Fruit fly (Drosophila melanogaster) whole organism, pupa: ENCODE measurements around the gene CG5928.

Experiments used
- CG10348 ChIP-seq: fragments of 200-800 bp; sonication (Bioruptor generic); IDR thresholded peaks from 2 replicates; pipeline ENCODE4 v1.3.6; 2022; ENCODE audit warnings: missing biosample characterization, missing genetic modification characterization
- CG12605 ChIP-seq: fragments of 200-800 bp; sonication (Bioruptor generic); IDR thresholded peaks from 2 replicates; pipeline ENCODE4 v1.3.6; 2022; ENCODE audit warnings: missing biosample characterization, missing genetic modification characterization
- CG13204 ChIP-seq: fragments of 200-800 bp; sonication (Bioruptor generic); optimal IDR thresholded peaks from 2 replicates; lab custom pipeline; 2018; ENCODE audit warnings: missing biosample characterization, mild to moderate bottlenecking, missing genetic modification characterization, moderate library complexity
- CG14655 ChIP-seq: fragments of 200-800 bp; sonication (Bioruptor generic); optimal IDR thresholded peaks from 3 replicates; lab custom pipeline; 2017; ENCODE audit warnings: mild to moderate bottlenecking, missing biosample characterization, missing genetic modification reagents, missing genetic modification characterization
- CG15710 ChIP-seq: fragments of 200-800 bp; sonication (Bioruptor generic); optimal IDR thresholded peaks from 2 replicates; lab custom pipeline; 2018; ENCODE audit warnings: missing biosample characterization, mild to moderate bottlenecking, missing genetic modification characterization, moderate library complexity
- CG17806 ChIP-seq: fragments of 200-800 bp; sonication (Bioruptor generic); optimal IDR thresholded peaks from 2 replicates; lab custom pipeline; 2018; ENCODE audit warnings: missing biosample characterization, mild to moderate bottlenecking, missing genetic modification characterization, moderate library complexity
- CG32121 ChIP-seq: fragments of 200-800 bp; sonication (Bioruptor generic); IDR thresholded peaks from 2 replicates; pipeline ENCODE4 v1.3.6; 2022; ENCODE audit warnings: missing biosample characterization, missing genetic modification characterization
- CG34367 ChIP-seq: fragments of 200-800 bp; sonication (Bioruptor generic); optimal IDR thresholded peaks from 2 replicates; lab custom pipeline; 2018; ENCODE audit warnings: missing biosample characterization, mild to moderate bottlenecking, missing genetic modification characterization
- CG4496 ChIP-seq: fragments of 200-800 bp; sonication (Bioruptor generic); IDR thresholded peaks from 3 replicates; pipeline ENCODE4 v1.3.6; 2022; ENCODE audit warnings: missing biosample characterization, missing genetic modification characterization
- CG8159 ChIP-seq: fragments of 200-800 bp; sonication (Bioruptor generic); optimal IDR thresholded peaks from 3 replicates; lab custom pipeline; 2018; ENCODE audit warnings: missing biosample characterization, mild to moderate bottlenecking, missing genetic modification characterization, moderate library complexity
- CG8301 ChIP-seq: fragments of 200-800 bp; sonication (Bioruptor generic); optimal IDR thresholded peaks from 2 replicates; lab custom pipeline; 2018; ENCODE audit warnings: missing biosample characterization, mild to moderate bottlenecking, missing genetic modification characterization
- CG9948 ChIP-seq: fragments of 200-800 bp; sonication (Bioruptor generic); optimal IDR thresholded peaks from 2 replicates; lab custom pipeline; 2018; ENCODE audit warnings: missing biosample characterization, mild to moderate bottlenecking, missing genetic modification characterization, moderate library complexity
- D1 ChIP-seq: fragments of 200-800 bp; sonication (Bioruptor generic); optimal IDR thresholded peaks from 2 replicates; lab custom pipeline; 2018; ENCODE audit warnings: missing biosample characterization, mild to moderate bottlenecking, missing genetic modification characterization, moderate library complexity
- EcR ChIP-seq: fragments of 200-800 bp; sonication (Bioruptor generic); optimal IDR thresholded peaks from 3 replicates; lab custom pipeline; 2019; ENCODE audit warnings: missing biosample characterization, missing genetic modification characterization, mild to moderate bottlenecking, moderate library complexity, missing genetic modification reagents
- Ets98B ChIP-seq: fragments of 200-800 bp; sonication (Bioruptor generic); IDR thresholded peaks from 2 replicates; pipeline ENCODE4 v1.3.6; 2022; ENCODE audit warnings: missing biosample characterization, missing genetic modification characterization
- Pif1A ChIP-seq: fragments of 200-800 bp; sonication (Bioruptor generic); optimal IDR thresholded peaks from 3 replicates; lab custom pipeline; 2016; ENCODE audit warnings: missing biosample characterization, missing genetic modification characterization
- Pif1B ChIP-seq: fragments of 200-800 bp; sonication (Bioruptor generic); optimal IDR thresholded peaks from 3 replicates; lab custom pipeline; 2016; ENCODE audit warnings: missing biosample characterization, missing genetic modification characterization
- Snoo ChIP-seq: fragments of 200-800 bp; sonication (Bioruptor generic); optimal IDR thresholded peaks from 3 replicates; lab custom pipeline; 2017; ENCODE audit warnings: missing biosample characterization, mild to moderate bottlenecking, missing genetic modification characterization, inconsistent platforms
- fd96Ca ChIP-seq: fragments of 200-800 bp; sonication (Bioruptor generic); IDR thresholded peaks from 3 replicates; pipeline ENCODE4 v1.3.6; 2022; ENCODE audit warnings: missing biosample characterization, missing genetic modification characterization
- gl ChIP-seq: fragments of 200-800 bp; sonication (Bioruptor generic); optimal IDR thresholded peaks from 2 replicates; lab custom pipeline; 2018; ENCODE audit warnings: missing biosample characterization, mild to moderate bottlenecking, missing genetic modification characterization
- rn ChIP-seq: fragments of 200-800 bp; sonication (Bioruptor generic); IDR thresholded peaks from 2 replicates; pipeline ENCODE4 v1.3.6; 2022; ENCODE audit warnings: missing biosample characterization, missing genetic modification characterization

Gene CG5928

DNA sequence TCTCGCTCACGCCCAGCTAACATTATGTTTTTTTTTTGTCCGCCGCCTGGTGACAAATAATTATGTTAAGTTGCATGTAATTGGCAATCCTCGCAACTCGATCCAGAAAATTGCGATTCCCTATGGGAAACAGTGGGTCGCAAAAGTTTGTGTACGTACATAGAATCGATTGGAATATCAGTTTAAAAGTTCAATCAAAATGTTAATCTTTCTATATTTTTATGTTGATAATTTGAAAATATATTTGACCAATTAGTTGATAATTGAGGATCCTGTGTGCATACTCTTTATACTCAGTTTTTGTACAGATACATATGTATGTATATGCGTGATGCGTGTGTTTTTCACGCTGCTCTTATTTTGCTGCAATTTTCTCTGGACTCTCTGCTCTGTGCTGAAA is 39.9 kb upstream of the CG5928 start:
- TF ChIP-seq EcR (GFP tag; lab: Kevin White, UChicago) (no peak), gl (tag; lab: Kevin White, UChicago) (peak; percentile 43), CG17806 (tag; lab: Kevin White, UChicago) (peak; percentile 64), CG4496 (peak; percentile 87), CG10348 (no peak), Pif1A (peak; percentile 58), CG15710 (peak; percentile 71), CG14655 (GFP tag; lab: Kevin White, UChicago) (peak; percentile 65), Ets98B (peak; percentile 72), Snoo (tag; lab: Kevin White, UChicago) (peak; percentile 34), CG9948 (tag; lab: Kevin White, UChicago) (peak; percentile 54), fd96Ca (peak; percentile 31; the same call in 1 of the 3 replicates), Pif1B (peak; percentile 53), CG8301 (tag; lab: Kevin White, UChicago) (peak; percentile 56), CG32121 (GFP tag; lab: Robert Waterston, UW) (peak; percentile 51; the same call in 1 of the 2 replicates), D1 (no peak), CG12605 (GFP tag; lab: Robert Waterston, UW) (peak; percentile 68), rn (GFP tag; lab: Robert Waterston, UW) (0 out of 2 replicates have a peak, but pooled peaks have one; percentile 16), CG13204 (GFP tag; lab: Kevin White, UChicago) (peak; percentile 27), CG8159 (tag; lab: Kevin White, UChicago) (peak; percentile 75), CG34367 (tag; lab: Kevin White, UChicago) (peak; percentile 56)
- TF ChIP-seq, all 21 proteins: peak for 18

DNA sequence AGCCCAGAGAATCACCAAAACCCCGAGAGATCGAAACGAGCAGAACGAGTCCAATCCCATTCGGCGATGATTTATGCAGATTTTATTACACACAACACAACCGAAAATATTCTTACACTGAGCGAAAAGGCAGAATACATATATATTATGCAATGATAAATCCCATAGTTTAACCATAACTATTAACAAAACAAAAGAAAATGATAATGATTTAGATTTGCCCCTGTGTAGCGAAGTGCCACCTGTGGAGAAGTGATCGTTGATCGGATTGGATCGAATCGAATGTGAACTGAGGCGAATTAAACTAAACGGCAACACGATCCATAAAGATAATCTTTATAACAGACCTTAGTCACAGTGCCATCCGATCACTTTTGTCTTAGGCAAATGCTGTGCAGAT is 38.7 kb upstream of the CG5928 start:
- no peak for TF ChIP-seq Snoo (tag; lab: Kevin White, UChicago)
- no peak for TF ChIP-seq CG4496
- no peak for TF ChIP-seq rn (GFP tag; lab: Robert Waterston, UW)
- no peak for TF ChIP-seq CG15710
- no peak for TF ChIP-seq Pif1A
- TF ChIP-seq fd96Ca = no peak
- no peak for TF ChIP-seq EcR (GFP tag; lab: Kevin White, UChicago)
- TF ChIP-seq Pif1B = no peak
- no peak for TF ChIP-seq CG9948 (tag; lab: Kevin White, UChicago)
- TF ChIP-seq gl (tag; lab: Kevin White, UChicago) = no peak

DNA sequence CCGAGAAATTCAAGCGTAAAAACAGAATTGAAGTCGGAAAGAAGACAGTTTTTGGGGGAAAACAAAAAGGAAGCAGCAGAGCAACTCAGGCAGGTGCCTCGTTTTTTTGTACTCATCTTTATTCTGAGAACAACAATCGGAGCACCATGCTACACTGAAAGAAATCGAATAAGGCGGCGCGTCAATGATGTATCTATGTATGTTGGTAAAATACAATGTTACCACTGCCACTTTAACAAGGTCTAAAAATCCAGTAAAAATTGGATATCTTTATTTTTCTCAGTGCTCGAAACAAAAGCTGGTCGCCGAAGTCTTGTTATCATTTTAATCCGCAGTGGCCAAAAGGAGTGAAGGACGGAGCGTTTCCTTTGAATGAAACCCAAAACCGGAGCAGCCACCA is 37.7 kb upstream of the CG5928 start:
- TF ChIP-seq Snoo (tag; lab: Kevin White, UChicago) = peak; percentile 43
- peak; percentile 15 for TF ChIP-seq CG17806 (tag; lab: Kevin White, UChicago)
- no peak for TF ChIP-seq CG9948 (tag; lab: Kevin White, UChicago)
- no peak for TF ChIP-seq CG8301 (tag; lab: Kevin White, UChicago)
- peak; percentile 13 for TF ChIP-seq Pif1B
- TF ChIP-seq CG8159 (tag; lab: Kevin White, UChicago) = peak; percentile 6
- no peak for TF ChIP-seq CG14655 (GFP tag; lab: Kevin White, UChicago)
- TF ChIP-seq Pif1A = no peak
- TF ChIP-seq CG34367 (tag; lab: Kevin White, UChicago) = no peak
- no peak for TF ChIP-seq fd96Ca
- no peak for TF ChIP-seq D1
- TF ChIP-seq CG4496 = no peak

DNA sequence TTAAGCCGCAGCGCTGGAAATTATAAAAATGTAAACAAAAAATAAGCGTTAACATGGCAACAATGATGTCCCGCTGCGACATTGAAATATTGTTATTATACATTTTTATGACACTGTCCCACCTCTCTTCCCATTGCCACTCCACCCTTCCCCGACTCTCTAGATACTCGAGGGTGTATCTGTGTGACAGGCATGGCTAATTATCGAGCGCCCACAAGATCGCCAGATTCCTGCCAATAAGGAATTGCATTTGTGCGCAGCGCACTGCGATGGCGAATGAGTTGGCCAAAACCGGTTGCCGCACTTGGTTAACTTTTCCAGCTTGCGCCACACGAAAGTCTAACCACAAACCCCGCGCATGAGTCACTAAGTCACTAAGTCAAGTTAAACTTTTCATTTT is 37.2 kb upstream of the CG5928 start:
- peak; percentile 29; the same call in 1 of the 3 replicates for TF ChIP-seq CG4496
- TF ChIP-seq D1 = no peak

DNA sequence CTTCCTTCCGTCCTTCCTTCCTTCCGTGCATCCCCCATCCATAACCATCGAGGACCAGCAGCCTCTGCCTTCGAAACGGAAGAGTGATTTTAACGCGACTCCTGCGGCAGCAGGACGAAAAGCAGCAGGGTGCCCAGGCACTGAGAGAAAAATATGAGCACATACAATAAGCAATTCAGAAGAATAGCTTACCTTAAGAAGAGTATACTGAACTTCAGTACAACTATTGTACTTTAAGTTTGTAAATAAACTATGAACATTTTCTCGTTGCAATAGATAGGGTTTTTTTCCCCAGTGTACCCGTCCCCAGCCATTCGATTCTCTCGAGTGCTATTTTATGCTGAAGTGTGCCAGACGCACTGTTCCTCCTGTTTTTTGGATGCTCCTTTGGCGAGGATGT is 36.1 kb upstream of the CG5928 start:
- TF ChIP-seq Pif1B (no peak), CG15710 (peak; percentile 49), CG9948 (tag; lab: Kevin White, UChicago) (peak; percentile 19), CG34367 (tag; lab: Kevin White, UChicago) (peak; percentile 17), Pif1A (peak; percentile 21), CG13204 (GFP tag; lab: Kevin White, UChicago) (no peak), CG8159 (tag; lab: Kevin White, UChicago) (peak; percentile 63), Snoo (tag; lab: Kevin White, UChicago) (peak; percentile 38), CG4496 (peak; percentile 58; the same call in 2 of the 3 replicates), D1 (no peak), Ets98B (no peak), CG12605 (GFP tag; lab: Robert Waterston, UW) (no peak), CG32121 (GFP tag; lab: Robert Waterston, UW) (no peak), CG17806 (tag; lab: Kevin White, UChicago) (peak; percentile 29), CG14655 (GFP tag; lab: Kevin White, UChicago) (no peak)

DNA sequence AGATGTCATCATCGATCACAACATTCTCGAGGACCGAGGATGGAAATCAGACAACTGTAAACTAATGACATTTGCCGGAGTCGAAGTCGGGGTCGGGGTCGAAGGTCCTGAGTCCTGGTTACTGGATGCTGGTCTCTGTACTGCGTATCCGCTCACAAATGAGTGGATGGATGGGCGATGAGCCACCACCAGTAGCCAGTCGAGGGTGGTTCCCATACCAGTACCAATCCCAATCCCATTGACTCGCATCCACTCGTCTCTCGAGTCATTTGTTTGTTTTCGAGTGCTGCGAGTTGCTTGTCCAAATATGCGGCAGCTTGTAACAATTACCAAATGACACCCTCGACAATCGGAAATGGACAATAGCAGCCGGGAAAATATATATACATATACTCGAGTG is 34.9 kb upstream of the CG5928 start:
- no peak for TF ChIP-seq rn (GFP tag; lab: Robert Waterston, UW)
- TF ChIP-seq CG12605 (GFP tag; lab: Robert Waterston, UW) = no peak
- TF ChIP-seq CG8301 (tag; lab: Kevin White, UChicago) = no peak
- no peak for TF ChIP-seq Snoo (tag; lab: Kevin White, UChicago)
- TF ChIP-seq CG32121 (GFP tag; lab: Robert Waterston, UW) = no peak
- TF ChIP-seq Pif1B = no peak
- no peak for TF ChIP-seq Pif1A
- TF ChIP-seq CG8159 (tag; lab: Kevin White, UChicago) = no peak
- no peak for TF ChIP-seq CG14655 (GFP tag; lab: Kevin White, UChicago)
- no peak for TF ChIP-seq D1
- no peak for TF ChIP-seq Ets98B
- TF ChIP-seq CG13204 (GFP tag; lab: Kevin White, UChicago) = no peak
- TF ChIP-seq CG9948 (tag; lab: Kevin White, UChicago) = no peak
